Fruit fly (Drosophila melanogaster) whole organism, pupa: ENCODE measurements around the gene alphaTub85E.
A peak's percentile ranks its signal among the peaks of the same experiment; 100 is the strongest.

ENCODE experiments used
- CG12605 ChIP-seq: fragments of 200-800 bp; sonication (Bioruptor generic); IDR thresholded peaks from 2 replicates; pipeline ENCODE4 v1.3.6; 2022; ENCODE audit warnings: missing biosample characterization, missing genetic modification characterization
- CG14655 ChIP-seq: fragments of 200-800 bp; sonication (Bioruptor generic); optimal IDR thresholded peaks from 3 replicates; lab custom pipeline; 2017; ENCODE audit warnings: mild to moderate bottlenecking, missing biosample characterization, missing genetic modification reagents, missing genetic modification characterization
- CG17806 ChIP-seq: fragments of 200-800 bp; sonication (Bioruptor generic); optimal IDR thresholded peaks from 2 replicates; lab custom pipeline; 2018; ENCODE audit warnings: missing biosample characterization, mild to moderate bottlenecking, missing genetic modification characterization, moderate library complexity
- CG34367 ChIP-seq: fragments of 200-800 bp; sonication (Bioruptor generic); optimal IDR thresholded peaks from 2 replicates; lab custom pipeline; 2018; ENCODE audit warnings: missing biosample characterization, mild to moderate bottlenecking, missing genetic modification characterization
- CG4496 ChIP-seq: fragments of 200-800 bp; sonication (Bioruptor generic); IDR thresholded peaks from 3 replicates; pipeline ENCODE4 v1.3.6; 2022; ENCODE audit warnings: missing biosample characterization, missing genetic modification characterization
- CG8159 ChIP-seq: fragments of 200-800 bp; sonication (Bioruptor generic); optimal IDR thresholded peaks from 3 replicates; lab custom pipeline; 2018; ENCODE audit warnings: missing biosample characterization, mild to moderate bottlenecking, missing genetic modification characterization, moderate library complexity
- CG8301 ChIP-seq: fragments of 200-800 bp; sonication (Bioruptor generic); optimal IDR thresholded peaks from 2 replicates; lab custom pipeline; 2018; ENCODE audit warnings: missing biosample characterization, mild to moderate bottlenecking, missing genetic modification characterization
- CG9948 ChIP-seq: fragments of 200-800 bp; sonication (Bioruptor generic); optimal IDR thresholded peaks from 2 replicates; lab custom pipeline; 2018; ENCODE audit warnings: missing biosample characterization, mild to moderate bottlenecking, missing genetic modification characterization, moderate library complexity
- EcR ChIP-seq: fragments of 200-800 bp; sonication (Bioruptor generic); optimal IDR thresholded peaks from 3 replicates; lab custom pipeline; 2019; ENCODE audit warnings: missing biosample characterization, missing genetic modification characterization, mild to moderate bottlenecking, moderate library complexity, missing genetic modification reagents
- Ets98B ChIP-seq: fragments of 200-800 bp; sonication (Bioruptor generic); IDR thresholded peaks from 2 replicates; pipeline ENCODE4 v1.3.6; 2022; ENCODE audit warnings: missing biosample characterization, missing genetic modification characterization
- Pif1B ChIP-seq: fragments of 200-800 bp; sonication (Bioruptor generic); optimal IDR thresholded peaks from 3 replicates; lab custom pipeline; 2016; ENCODE audit warnings: missing biosample characterization, missing genetic modification characterization
- Snoo ChIP-seq: fragments of 200-800 bp; sonication (Bioruptor generic); optimal IDR thresholded peaks from 3 replicates; lab custom pipeline; 2017; ENCODE audit warnings: missing biosample characterization, mild to moderate bottlenecking, missing genetic modification characterization, inconsistent platforms
- fd96Ca ChIP-seq: fragments of 200-800 bp; sonication (Bioruptor generic); IDR thresholded peaks from 3 replicates; pipeline ENCODE4 v1.3.6; 2022; ENCODE audit warnings: missing biosample characterization, missing genetic modification characterization
- rn ChIP-seq: fragments of 200-800 bp; sonication (Bioruptor generic); IDR thresholded peaks from 2 replicates; pipeline ENCODE4 v1.3.6; 2022; ENCODE audit warnings: missing biosample characterization, missing genetic modification characterization

- TF ChIP-seq fd96Ca (GFP tag; lab: Robert Waterston, UW) (no peak), Pif1B (no peak), CG17806 (tag; lab: Kevin White, UChicago) (no peak), CG8159 (tag; lab: Kevin White, UChicago) (no peak), CG34367 (tag; lab: Kevin White, UChicago) (no peak), rn (no peak), Snoo (tag; lab: Kevin White, UChicago) (no peak), CG12605 (GFP tag; lab: Robert Waterston, UW) (no peak), CG4496 (no peak), EcR (GFP tag; lab: Kevin White, UChicago) (peak; percentile 76), CG14655 (GFP tag; lab: Kevin White, UChicago) (no peak), Ets98B (GFP tag; lab: Robert Waterston, UW) (no peak), CG8301 (tag; lab: Kevin White, UChicago) (no peak), CG9948 (tag; lab: Kevin White, UChicago) (no peak)
These were observed 12.4 kb upstream of the alphaTub85E start for dm6 chr3R:9745442-9745841.
